Fruit fly (Drosophila melanogaster): ENCODE measurements around the gene CG3655.

DNA sequence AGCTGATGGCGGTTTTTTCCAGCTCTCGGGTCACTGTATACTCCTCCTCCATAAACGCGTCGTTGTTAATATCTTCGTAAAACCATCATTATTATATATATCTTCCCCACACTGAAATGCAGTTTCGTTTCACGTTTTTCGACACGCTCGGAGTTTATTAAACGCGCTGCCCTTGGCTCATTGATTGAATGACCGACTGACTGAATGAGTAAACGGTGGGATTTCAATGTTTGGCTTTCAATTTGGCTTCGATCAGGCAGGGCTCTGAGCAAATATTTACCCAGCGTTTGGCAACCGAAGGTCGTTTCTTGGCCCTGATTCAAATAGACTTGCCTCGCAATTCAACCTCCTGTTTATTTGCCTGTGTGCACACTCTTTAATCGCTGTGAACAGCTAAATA lies 24.5 kb downstream of the CG3655 start:
- TF ChIP-seq EcR (GFP tag; optimal IDR thresholded peaks at IDR 0.05), result no peak
- TF ChIP-seq CG8478 (optimal IDR thresholded peaks at IDR 0.05), result no peak

Measured in whole organism.